Fruit fly (Drosophila melanogaster) whole organism, adult: Measurements from ENCODE around the gene jub.

Experiments
- CG11617 ChIP-seq: fragments of 200-800 bp; sonication (Bioruptor generic); optimal IDR thresholded peaks from 2 replicates; lab custom pipeline; 2017; ENCODE audit warnings: mild to moderate bottlenecking, missing biosample characterization, missing genetic modification reagents, missing genetic modification characterization
- CG12768 ChIP-seq: fragments of 200-800 bp; sonication (Bioruptor generic); optimal IDR thresholded peaks from 2 replicates; lab custom pipeline; 2017; ENCODE audit warnings: missing biosample characterization, missing genetic modification characterization, mild to moderate bottlenecking, moderate library complexity, missing genetic modification reagents
- CG1620 ChIP-seq: fragments of 200-800 bp; sonication (Bioruptor generic); optimal IDR thresholded peaks from 2 replicates; lab custom pipeline; 2016; ENCODE audit warnings: missing biosample characterization, missing genetic modification characterization
- CG33017 ChIP-seq: fragments of 200-800 bp; sonication (Bioruptor generic); optimal IDR thresholded peaks from 2 replicates; lab custom pipeline; 2018; ENCODE audit warnings: missing biosample characterization, mild to moderate bottlenecking, missing genetic modification characterization, moderate library complexity
- CG5204 ChIP-seq: fragments of 200-800 bp; sonication (Bioruptor generic); optimal IDR thresholded peaks from 2 replicates; lab custom pipeline; 2016; ENCODE audit warnings: missing biosample characterization, missing genetic modification characterization
- CG7045 ChIP-seq: fragments of 200-800 bp; sonication (Bioruptor generic); optimal IDR thresholded peaks from 2 replicates; lab custom pipeline; 2017; ENCODE audit warnings: missing biosample characterization, mild to moderate bottlenecking, missing genetic modification characterization
- CG7101 ChIP-seq: fragments of 200-800 bp; sonication (Bioruptor generic); optimal IDR thresholded peaks from 2 replicates; lab custom pipeline; 2018; ENCODE audit warnings: missing biosample characterization, mild to moderate bottlenecking, missing genetic modification characterization, moderate library complexity
- Clk ChIP-seq: fragments of 200-800 bp; sonication (Bioruptor generic); optimal IDR thresholded peaks from 2 replicates; lab custom pipeline; 2017; ENCODE audit warnings: missing biosample characterization, missing genetic modification characterization
- Hr96 ChIP-seq: fragments of 200-800 bp; sonication (Bioruptor generic); optimal IDR thresholded peaks from 2 replicates; lab custom pipeline; 2016; ENCODE audit warnings: missing biosample characterization, missing genetic modification characterization
- Mnt ChIP-seq: fragments of 200-800 bp; sonication (Bioruptor generic); optimal IDR thresholded peaks from 2 replicates; lab custom pipeline; 2016; ENCODE audit warnings: missing biosample characterization, mild to moderate bottlenecking, missing genetic modification characterization
- bab1 ChIP-seq: fragments of 200-800 bp; sonication (Bioruptor generic); optimal IDR thresholded peaks from 3 replicates; lab custom pipeline; 2019; ENCODE audit warnings: missing biosample characterization, mild to moderate bottlenecking, missing genetic modification characterization, moderate library complexity
- kay ChIP-seq: fragments of 200-800 bp; sonication (Bioruptor generic); peaks from one replicate; lab custom pipeline; 2016; ENCODE audit warnings: missing biosample characterization, missing genetic modification characterization, borderline replicate concordance
- ovo ChIP-seq: fragments of 200-800 bp; sonication (Bioruptor generic); optimal IDR thresholded peaks from 2 replicates; lab custom pipeline; 2016; ENCODE audit warnings: missing biosample characterization, missing genetic modification characterization
- tj ChIP-seq: fragments of 200-800 bp; sonication (Bioruptor generic); optimal IDR thresholded peaks from 3 replicates; lab custom pipeline; 2017; ENCODE audit warnings: missing biosample characterization, mild to moderate bottlenecking, missing genetic modification characterization, moderate library complexity

- no peak for TF ChIP-seq CG33017 (tag; lab: Kevin White, UChicago)
- TF ChIP-seq tj (GFP tag; lab: Kevin White, UChicago) = no peak
- TF ChIP-seq Mnt = no peak
- no peak for TF ChIP-seq CG7045 (GFP tag; lab: Kevin White, UChicago)
- TF ChIP-seq CG5204 (GFP tag; lab: Kevin White, UChicago) = no peak
- no peak for TF ChIP-seq Hr96 (GFP tag; lab: Kevin White, UChicago)
- TF ChIP-seq kay (GFP tag; lab: Kevin White, UChicago) = peak; percentile 39
- TF ChIP-seq CG12768 (GFP tag; lab: Kevin White, UChicago) = no peak
- no peak for TF ChIP-seq ovo (GFP tag; lab: Kevin White, UChicago)
- TF ChIP-seq bab1 (GFP tag; lab: Kevin White, UChicago) = no peak
- no peak for TF ChIP-seq CG7101
- TF ChIP-seq CG1620 = no peak
- no peak for TF ChIP-seq Clk (GFP tag; lab: Kevin White, UChicago)
- TF ChIP-seq CG11617 = no peak
Observed at dm6 chrX:13778568-13778967, 51.5 kb downstream of the jub start.
